Worm (Caenorhabditis elegans) whole organism, L2 larva: ENCODE measurements around the gene ZK892.5.

Source experiments
- R02D3.7 ChIP-seq: fragments of 150-350 bp; optimal IDR thresholded peaks from 2 replicates; lab custom pipeline; 2014; ENCODE audit warnings: missing biosample characterization, missing genetic modification characterization
- elt-3 ChIP-seq: sonication (generic microtip); optimal IDR thresholded peaks from 2 replicates; lab custom pipeline; 2017; ENCODE audit warnings: missing biosample characterization, missing genetic modification characterization
- lin-39 ChIP-seq: fragments of 150-350 bp; optimal IDR thresholded peaks from 2 replicates; lab custom pipeline; 2014; ENCODE audit warnings: missing biosample characterization, missing genetic modification reagents, missing genetic modification characterization
- unc-55 ChIP-seq: fragments of 150-350 bp; sonication (generic microtip); optimal IDR thresholded peaks from 3 replicates; lab custom pipeline; 2014; ENCODE audit warnings: missing biosample characterization, missing genetic modification reagents, missing genetic modification characterization
- zag-1 ChIP-seq: fragments of 150-350 bp; optimal IDR thresholded peaks from 2 replicates; lab custom pipeline; 2014; ENCODE audit warnings: missing biosample characterization, missing genetic modification characterization

- no peak for TF ChIP-seq elt-3 (tag; lab: Kevin White, UChicago)
- no peak for TF ChIP-seq unc-55
- no peak for TF ChIP-seq lin-39 (tag; lab: Kevin White, UChicago)
- no peak for TF ChIP-seq R02D3.7 (tag; lab: Kevin White, UChicago)
- TF ChIP-seq zag-1 (tag; lab: Kevin White, UChicago): no peak
These were observed 21.9 kb downstream of the ZK892.5 start, which contains the start of gene ttc-36 for ce11 chrII:10029890-10030289.
